Worm (Caenorhabditis elegans) whole organism, mixed stage, embryonic: ENCODE data around the gene egas-4.

Experiments used
- ceh-43 ChIP-seq: fragments of 200-800 bp; sonication (Bioruptor generic); optimal IDR thresholded peaks from 2 replicates; lab custom pipeline; 2018; ENCODE audit warnings: mild to moderate bottlenecking, missing genetic modification characterization, moderate library complexity, missing compliant biosample characterization
- elt-1 ChIP-seq: sonication (generic microtip); optimal IDR thresholded peaks from 2 replicates; lab custom pipeline; 2017; ENCODE audit warnings: missing genetic modification characterization, mild to moderate bottlenecking, missing compliant biosample characterization, antibody characterized with exemption, moderate library complexity, borderline replicate concordance; ENCODE audit not compliant: insufficient read depth
- lin-13 ChIP-seq: fragments of 150-350 bp; optimal IDR thresholded peaks from 2 replicates; lab custom pipeline; 2014; ENCODE audit warnings: missing biosample characterization, missing genetic modification characterization
- lsy-2 ChIP-seq: fragments of 150-350 bp; optimal IDR thresholded peaks from 2 replicates; lab custom pipeline; 2014; ENCODE audit warnings: missing biosample characterization, missing genetic modification characterization
- mep-1 ChIP-seq: fragments of 150-350 bp; optimal IDR thresholded peaks from 2 replicates; lab custom pipeline; 2017; ENCODE audit warnings: missing biosample characterization, missing genetic modification reagents, missing genetic modification characterization, inconsistent platforms
- mls-2 ChIP-seq: sonication (generic microtip); optimal IDR thresholded peaks from 2 replicates; lab custom pipeline; 2016; ENCODE audit warnings: mild to moderate bottlenecking, missing genetic modification characterization, moderate library complexity, missing compliant biosample characterization
- nhr-2 ChIP-seq: fragments of 150-350 bp; optimal IDR thresholded peaks from 2 replicates; lab custom pipeline; 2014; ENCODE audit warnings: missing biosample characterization, missing genetic modification characterization
- nhr-76 ChIP-seq: sonication (generic microtip); optimal IDR thresholded peaks from 2 replicates; lab custom pipeline; 2017; ENCODE audit warnings: missing biosample characterization, missing genetic modification characterization
- sem-2 ChIP-seq: fragments of 200-800 bp; sonication (Bioruptor generic); optimal IDR thresholded peaks from 2 replicates; lab custom pipeline; 2018; ENCODE audit warnings: mild to moderate bottlenecking, missing genetic modification characterization, missing compliant biosample characterization
- sptf-1 ChIP-seq: sonication (generic microtip); optimal IDR thresholded peaks from 2 replicates; lab custom pipeline; 2017; ENCODE audit warnings: mild to moderate bottlenecking, missing genetic modification characterization, moderate library complexity, missing compliant biosample characterization
- unc-39 ChIP-seq: fragments of 150-350 bp; optimal IDR thresholded peaks from 2 replicates; lab custom pipeline; 2014; ENCODE audit warnings: missing biosample characterization, missing genetic modification characterization
- unc-62 ChIP-seq: fragments of 150-350 bp; optimal IDR thresholded peaks from 2 replicates; lab custom pipeline; 2014; ENCODE audit warnings: missing biosample characterization, missing genetic modification reagents, missing genetic modification characterization

ce11 chrIV:7501337-7501736 lies 3.7 kb upstream of the egas-4 start, which contains the start of gene F55G1.15:
- no peak for TF ChIP-seq elt-1 (tag; lab: Kevin White, UChicago)
- no peak for TF ChIP-seq nhr-2 (tag; lab: Kevin White, UChicago)
- TF ChIP-seq nhr-76: no peak
- no peak for TF ChIP-seq mls-2
- no peak for TF ChIP-seq unc-62 (GFP tag; lab: Kevin White, UChicago)
- no peak for TF ChIP-seq mep-1 (tag; lab: Kevin White, UChicago)
- no peak for TF ChIP-seq ceh-43 (GFP tag; lab: Kevin White, UChicago)
- no peak for TF ChIP-seq sem-2 (GFP tag; lab: Kevin White, UChicago)
- no peak for TF ChIP-seq sptf-1 (tag; lab: Kevin White, UChicago)
- TF ChIP-seq unc-39: no peak
- no peak for TF ChIP-seq lsy-2 (tag; lab: Kevin White, UChicago)
- TF ChIP-seq lin-13 (tag; lab: Kevin White, UChicago): no peak
